In genomic region chrV:15082291-15082690, ce11 we compare ENCODE assay signal across 1 worm cellular context.
A peak's percentile ranks its signal among the peaks of the same experiment; 100 is the strongest.
TF ChIP-seq lines count a peak whose summit lies in the region.

TSS of gene C01G10.10 (minus strand) at chrV:15082441.
TSS of gene C01G10.9 (plus strand) at chrV:15082530.

TF ChIP-seq in whole organism, L4 larva, 104 proteins besides CTCF, POLR2A, EP300 and RAD21 (continued from another document):
- TF ChIP-seq aly-2 (tag; optimal IDR thresholded peaks at IDR 0.05; lab: Kevin White, UChicago) (no peak), lin-38 (GFP tag; IDR thresholded peaks at IDR 0.05; lab: Robert Waterston, UW) (peak; percentile 74), daf-12 (tag; optimal IDR thresholded peaks at IDR 0.05; lab: Kevin White, UChicago) (no peak), zag-1 (tag; optimal IDR thresholded peaks at IDR 0.05; lab: Kevin White, UChicago) (no peak), mxl-3 (GFP tag; optimal IDR thresholded peaks at IDR 0.05; lab: Kevin White, UChicago) (no peak), lin-15B (tag; optimal IDR thresholded peaks at IDR 0.05; lab: Kevin White, UChicago) (no peak), Y105C5A.15 (GFP tag; IDR thresholded peaks at IDR 0.05; lab: Robert Waterston, UW) (no peak), ama-1 (optimal IDR thresholded peaks at IDR 0.05; lab: Kevin White, UChicago) (no peak), spr-1 (tag; optimal IDR thresholded peaks at IDR 0.05; lab: Kevin White, UChicago) (peak; percentile 31), dmd-8 (GFP tag; IDR thresholded peaks at IDR 0.05; lab: Robert Waterston, UW) (no peak), skn-1 (tag; optimal IDR thresholded peaks at IDR 0.05; lab: Kevin White, UChicago) (no peak), pqm-1 (tag; optimal IDR thresholded peaks at IDR 0.05; lab: Kevin White, UChicago) (no peak), hlh-30 (tag; optimal IDR thresholded peaks at IDR 0.05; lab: Kevin White, UChicago; ENCODE audit: insufficient read depth) (peak; percentile 3)
